Worm (Caenorhabditis elegans) whole organism, young adult: ENCODE results near the gene C07B5.8.

Experiments
- B0019.2 ChIP-seq: fragments of 200-800 bp; sonication (Bioruptor generic); conservative IDR thresholded peaks from 2 replicates; pipeline ENCODE4 v1.3.6; 2022; ENCODE audit warnings: missing genetic modification reagents, missing genetic modification characterization, missing compliant biosample characterization
- B0035.1 ChIP-seq: sonication (generic microtip); optimal IDR thresholded peaks from 2 replicates; lab custom pipeline; 2016; ENCODE audit warnings: missing genetic modification characterization, mild to moderate bottlenecking, missing compliant biosample characterization, missing genotype, missing genetic modification reagents
- B0336.3 ChIP-seq: fragments of 200-800 bp; sonication (Bioruptor generic); IDR thresholded peaks from 2 replicates; pipeline ENCODE4 v1.3.6; 2022; ENCODE audit warnings: missing genetic modification characterization, missing compliant biosample characterization
- F10E7.11 ChIP-seq: sonication (generic microtip); optimal IDR thresholded peaks from 2 replicates; lab custom pipeline; 2017; ENCODE audit warnings: mild to moderate bottlenecking, missing genetic modification characterization, moderate library complexity, missing compliant biosample characterization
- F23B12.7 ChIP-seq: sonication (generic microtip); optimal IDR thresholded peaks from 2 replicates; lab custom pipeline; 2017; ENCODE audit warnings: missing genetic modification characterization, mild to moderate bottlenecking, missing compliant biosample characterization, antibody characterized with exemption, moderate library complexity; ENCODE audit not compliant: insufficient read depth
- F37B4.10 ChIP-seq: fragments of 200-800 bp; sonication (Bioruptor generic); IDR thresholded peaks from 2 replicates; pipeline ENCODE4 v1.3.6; 2022; ENCODE audit warnings: missing genetic modification characterization, missing compliant biosample characterization
- F39B2.1 ChIP-seq: fragments of 200-800 bp; sonication (Bioruptor generic); IDR thresholded peaks from 2 replicates; pipeline ENCODE4 v1.3.6; 2022; ENCODE audit warnings: missing genetic modification reagents, missing genetic modification characterization, missing compliant biosample characterization
- F49E8.2 ChIP-seq: sonication (generic microtip); optimal IDR thresholded peaks from 3 replicates; lab custom pipeline; 2017; ENCODE audit warnings: missing genetic modification characterization, mild to moderate bottlenecking, missing compliant biosample characterization, antibody characterized with exemption, moderate library complexity; ENCODE audit not compliant: insufficient read depth
- T26A5.8 ChIP-seq: sonication (generic microtip); optimal IDR thresholded peaks from 2 replicates; lab custom pipeline; 2016; ENCODE audit warnings: missing genetic modification characterization, missing compliant biosample characterization
- Y53F4B.3 ChIP-seq: fragments of 200-800 bp; sonication (Bioruptor generic); IDR thresholded peaks from 2 replicates; pipeline ENCODE4 v1.3.6; 2022; ENCODE audit warnings: missing genetic modification reagents, missing genetic modification characterization, missing compliant biosample characterization
- Y53G8AR.9 ChIP-seq: fragments of 200-800 bp; sonication (Bioruptor generic); conservative IDR thresholded peaks from 2 replicates; pipeline ENCODE4 v1.3.6; 2022; ENCODE audit warnings: missing genetic modification reagents, missing genetic modification characterization, missing compliant biosample characterization
- Y56A3A.18 ChIP-seq: fragments of 200-800 bp; sonication (Bioruptor generic); IDR thresholded peaks from 2 replicates; pipeline ENCODE4 v1.3.6; 2022; ENCODE audit warnings: missing genetic modification reagents, missing genetic modification characterization, missing compliant biosample characterization
- ZK185.1 ChIP-seq: sonication (generic microtip); optimal IDR thresholded peaks from 2 replicates; lab custom pipeline; 2016; ENCODE audit warnings: mild to moderate bottlenecking, missing genetic modification characterization, missing compliant biosample characterization; ENCODE audit not compliant: poor library complexity, severe bottlenecking
- atf-7 ChIP-seq: sonication (generic microtip); optimal IDR thresholded peaks from 2 replicates; lab custom pipeline; 2017; ENCODE audit warnings: mild to moderate bottlenecking, missing genetic modification characterization, missing compliant biosample characterization
- attf-3 ChIP-seq: fragments of 200-800 bp; sonication (Bioruptor generic); conservative IDR thresholded peaks from 2 replicates; pipeline ENCODE4 v1.3.6; 2022; ENCODE audit warnings: missing genetic modification reagents, missing genetic modification characterization, missing compliant biosample characterization
- attf-5 ChIP-seq: fragments of 200-800 bp; sonication (Bioruptor generic); optimal IDR thresholded peaks from 2 replicates; lab custom pipeline; 2018; ENCODE audit warnings: mild to moderate bottlenecking, missing genetic modification characterization, missing compliant biosample characterization
- bed-1 ChIP-seq: fragments of 200-800 bp; sonication (Bioruptor generic); IDR thresholded peaks from 2 replicates; pipeline ENCODE4 v1.3.6; 2022; ENCODE audit warnings: missing genetic modification reagents, missing genetic modification characterization, missing compliant biosample characterization
- cebp-1 ChIP-seq, 2 experiments: fragments of 200-800 bp in 1 of 2; sonication (Bioruptor generic) in 1 of 2; sonication (generic microtip) in 1 of 2; IDR thresholded peaks in 1 of 2; optimal IDR thresholded peaks in 1 of 2; 2 replicates each; pipeline versions ENCODE4 v1.3.6 to Lab custom; 2017 to 2022; ENCODE audit warnings: missing compliant biosample characterization in 2 of 2, missing genetic modification characterization in 2 of 2, mild to moderate bottlenecking in 1 of 2, missing genetic modification reagents in 1 of 2, moderate library complexity in 1 of 2
- cebp-2 ChIP-seq: fragments of 200-800 bp; sonication (Bioruptor generic); IDR thresholded peaks from 2 replicates; pipeline ENCODE4 v1.3.6; 2022; ENCODE audit warnings: missing genetic modification characterization, missing compliant biosample characterization
- ceh-40 ChIP-seq: fragments of 200-800 bp; sonication (Bioruptor generic); IDR thresholded peaks from 2 replicates; pipeline ENCODE4 v1.3.6; 2022; ENCODE audit warnings: missing genetic modification characterization, missing compliant biosample characterization
- chd-7 ChIP-seq: sonication (generic microtip); optimal IDR thresholded peaks from 2 replicates; lab custom pipeline; 2016; ENCODE audit warnings: mild to moderate bottlenecking, missing genetic modification characterization, moderate library complexity, missing compliant biosample characterization
- die-1 ChIP-seq: sonication (generic microtip); optimal IDR thresholded peaks from 2 replicates; lab custom pipeline; 2016; ENCODE audit warnings: missing genotype, mild to moderate bottlenecking, missing genetic modification characterization, missing compliant biosample characterization
- dox-1 ChIP-seq: fragments of 200-800 bp; sonication (Bioruptor generic); IDR thresholded peaks from 2 replicates; pipeline ENCODE4 v1.3.6; 2022; ENCODE audit warnings: missing genetic modification reagents, missing genetic modification characterization, missing compliant biosample characterization
- dpff-1 ChIP-seq: sonication (generic microtip); optimal IDR thresholded peaks from 2 replicates; lab custom pipeline; 2017; ENCODE audit warnings: mild to moderate bottlenecking, missing genetic modification characterization, missing compliant biosample characterization
- egl-18 ChIP-seq: fragments of 200-800 bp; sonication (Bioruptor generic); IDR thresholded peaks from 2 replicates; pipeline ENCODE4 v1.3.6; 2022; ENCODE audit warnings: missing genetic modification reagents, missing genetic modification characterization, missing compliant biosample characterization
- egl-44 ChIP-seq: fragments of 200-800 bp; sonication (Bioruptor generic); IDR thresholded peaks from 2 replicates; pipeline ENCODE4 v1.3.6; 2022; ENCODE audit warnings: missing genetic modification reagents, missing genetic modification characterization, missing compliant biosample characterization
- fkh-3 ChIP-seq: sonication (generic microtip); optimal IDR thresholded peaks from 2 replicates; lab custom pipeline; 2016; ENCODE audit warnings: mild to moderate bottlenecking, missing genetic modification characterization, missing compliant biosample characterization
- hlh-12 ChIP-seq: sonication (generic microtip); optimal IDR thresholded peaks from 2 replicates; lab custom pipeline; 2016; ENCODE audit warnings: missing genetic modification characterization, missing compliant biosample characterization
- lag-1 ChIP-seq: fragments of 200-800 bp; sonication (Bioruptor generic); IDR thresholded peaks from 2 replicates; pipeline ENCODE4 v1.3.6; 2022; ENCODE audit warnings: missing genetic modification reagents, missing genetic modification characterization, missing compliant biosample characterization
- let-526 ChIP-seq: fragments of 200-800 bp; sonication (Bioruptor generic); IDR thresholded peaks from 2 replicates; pipeline ENCODE4 v1.3.6; 2022; ENCODE audit warnings: missing genetic modification reagents, missing genetic modification characterization, missing compliant biosample characterization
- lin-54 ChIP-seq: fragments of 200-800 bp; sonication (Bioruptor generic); optimal IDR thresholded peaks from 2 replicates; lab custom pipeline; 2018; ENCODE audit warnings: mild to moderate bottlenecking, missing genetic modification characterization, missing compliant biosample characterization
- lsl-1 ChIP-seq: fragments of 200-800 bp; sonication (Bioruptor generic); optimal IDR thresholded peaks from 2 replicates; lab custom pipeline; 2018; ENCODE audit warnings: mild to moderate bottlenecking, missing genetic modification characterization, moderate library complexity, missing compliant biosample characterization
- lsy-27 ChIP-seq: sonication (generic microtip); optimal IDR thresholded peaks from 2 replicates; lab custom pipeline; 2017; ENCODE audit warnings: missing genetic modification characterization, mild to moderate bottlenecking, missing compliant biosample characterization, antibody characterized with exemption, missing genotype, borderline replicate concordance; ENCODE audit not compliant: insufficient read depth
- madf-3 ChIP-seq: fragments of 200-800 bp; sonication (Bioruptor generic); IDR thresholded peaks from 2 replicates; pipeline ENCODE4 v1.3.6; 2022; ENCODE audit warnings: missing genetic modification reagents, missing genetic modification characterization, missing compliant biosample characterization
- mcd-1 ChIP-seq: fragments of 200-800 bp; sonication (Bioruptor generic); IDR thresholded peaks from 2 replicates; pipeline ENCODE4 v1.3.6; 2022; ENCODE audit warnings: missing genetic modification reagents, missing genetic modification characterization, missing compliant biosample characterization
- nfya-1 ChIP-seq: sonication (generic microtip); optimal IDR thresholded peaks from 2 replicates; lab custom pipeline; 2017; ENCODE audit warnings: antibody characterized with exemption, missing compliant biosample characterization, missing genetic modification characterization, borderline replicate concordance; ENCODE audit not compliant: insufficient read depth
- nhr-120 ChIP-seq: fragments of 200-800 bp; sonication (Bioruptor generic); IDR thresholded peaks from 2 replicates; pipeline ENCODE4 v1.3.6; 2022; ENCODE audit warnings: missing genetic modification characterization, missing compliant biosample characterization
- nhr-90 ChIP-seq: sonication (generic microtip); optimal IDR thresholded peaks from 2 replicates; lab custom pipeline; 2016; ENCODE audit warnings: missing genotype, mild to moderate bottlenecking, missing genetic modification characterization, missing compliant biosample characterization
- pbrm-1 ChIP-seq: fragments of 200-800 bp; sonication (Bioruptor generic); IDR thresholded peaks from 2 replicates; pipeline ENCODE4 v1.3.6; 2022; ENCODE audit warnings: missing genetic modification reagents, missing genetic modification characterization, missing compliant biosample characterization
- snpc-1.1 ChIP-seq: sonication (generic microtip); optimal IDR thresholded peaks from 2 replicates; lab custom pipeline; 2017; ENCODE audit warnings: missing genetic modification characterization, mild to moderate bottlenecking, missing compliant biosample characterization, antibody characterized with exemption, moderate library complexity, missing genotype, missing genetic modification reagents; ENCODE audit not compliant: insufficient read depth
- snpc-3.4 ChIP-seq: sonication (generic microtip); optimal IDR thresholded peaks from 2 replicates; lab custom pipeline; 2017; ENCODE audit warnings: missing genetic modification characterization, mild to moderate bottlenecking, missing compliant biosample characterization, antibody characterized with exemption, moderate library complexity, missing genotype, missing genetic modification reagents
- xnd-1 ChIP-seq: sonication (generic microtip); optimal IDR thresholded peaks from 2 replicates; lab custom pipeline; 2016; ENCODE audit warnings: missing genotype, missing genetic modification reagents, missing genetic modification characterization, missing compliant biosample characterization
- zfh-2 ChIP-seq: fragments of 200-800 bp; sonication (Bioruptor generic); conservative IDR thresholded peaks from 2 replicates; pipeline ENCODE4 v1.3.6; 2022; ENCODE audit warnings: missing genetic modification reagents, missing genetic modification characterization, missing compliant biosample characterization
- zim-3 ChIP-seq: sonication (generic microtip); optimal IDR thresholded peaks from 2 replicates; lab custom pipeline; 2017; ENCODE audit warnings: mild to moderate bottlenecking, missing genetic modification characterization, moderate library complexity, missing compliant biosample characterization
- ztf-18 ChIP-seq: sonication (generic microtip); optimal IDR thresholded peaks from 2 replicates; lab custom pipeline; 2016; ENCODE audit warnings: missing genotype, mild to moderate bottlenecking, missing genetic modification characterization, missing compliant biosample characterization
- ztf-22 ChIP-seq: fragments of 200-800 bp; sonication (Bioruptor generic); optimal IDR thresholded peaks from 2 replicates; lab custom pipeline; 2018; ENCODE audit warnings: mild to moderate bottlenecking, missing genetic modification characterization, moderate library complexity, missing compliant biosample characterization
- ztf-3 ChIP-seq: fragments of 200-800 bp; sonication (Bioruptor generic); optimal IDR thresholded peaks from 2 replicates; lab custom pipeline; 2018; ENCODE audit warnings: mild to moderate bottlenecking, missing genetic modification characterization, missing compliant biosample characterization

The C07B5.8 gene

ce11 chrX:9543352-9543751 is 6.8 kb upstream of the C07B5.8 start, which contains the start of gene F49E2.5:
Gene F49E2.5, plus strand, starts transcription at chrX:9543652.
- TF ChIP-seq nfya-1 (tag; lab: Kevin White, UChicago) (no peak), bed-1 (GFP tag; lab: Robert Waterston, UW) (no peak), F49E8.2 (tag; lab: Kevin White, UChicago) (no peak), F39B2.1 (GFP tag; lab: Robert Waterston, UW) (no peak), nhr-120 (GFP tag; lab: Robert Waterston, UW) (no peak), fkh-3 (tag; lab: Kevin White, UChicago) (no peak), ceh-40 (GFP tag; lab: Robert Waterston, UW) (no peak), lsy-27 (no peak), zim-3 (no peak), Y56A3A.18 (GFP tag; lab: Robert Waterston, UW) (no peak), Y53F4B.3 (GFP tag; lab: Robert Waterston, UW) (no peak), T26A5.8 (tag; lab: Kevin White, UChicago) (no peak), F10E7.11 (tag; lab: Kevin White, UChicago) (no peak), snpc-3.4 (no peak), attf-3 (GFP tag; lab: Robert Waterston, UW) (no peak), attf-5 (GFP tag; lab: Kevin White, UChicago) (no peak), die-1 (tag; lab: Kevin White, UChicago) (no peak), F37B4.10 (no peak)

DNA sequence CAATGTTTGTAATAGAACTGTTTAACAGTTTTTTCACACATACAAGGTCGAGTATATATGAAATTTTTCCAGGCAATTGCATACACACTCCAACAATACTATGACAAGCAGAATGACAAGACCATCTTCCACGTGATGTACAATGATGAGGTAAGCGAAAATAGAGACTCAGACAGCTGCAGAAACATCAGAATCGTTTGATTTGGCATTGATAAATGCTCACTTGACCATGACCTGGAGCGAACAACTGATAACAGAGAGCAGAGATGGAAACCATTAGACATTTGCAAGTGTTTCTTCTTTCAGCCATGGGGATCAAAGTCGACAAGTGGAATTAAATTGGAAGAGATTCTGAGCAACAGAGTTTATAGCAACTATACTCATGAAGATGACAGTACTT is 3.9 kb upstream of the C07B5.8 start:
- TF ChIP-seq xnd-1 (tag; lab: Kevin White, UChicago) = no peak
- TF ChIP-seq cebp-1 (GFP tag; IDR thresholded peaks at IDR 0.05; lab: Robert Waterston, UW) = no peak
- peak; percentile 43 for TF ChIP-seq cebp-1 (tag; optimal IDR thresholded peaks at IDR 0.05; lab: Kevin White, UChicago)
- TF ChIP-seq dox-1 = peak; percentile 66
- TF ChIP-seq bed-1 (GFP tag; lab: Robert Waterston, UW) = no peak
- TF ChIP-seq zfh-2 (GFP tag; lab: Robert Waterston, UW) = no peak
- TF ChIP-seq T26A5.8 (tag; lab: Kevin White, UChicago) = no peak
- no peak for TF ChIP-seq lin-54 (GFP tag; lab: Kevin White, UChicago)
- no peak for TF ChIP-seq hlh-12 (tag; lab: Kevin White, UChicago)
- no peak for TF ChIP-seq ztf-18
- no peak for TF ChIP-seq B0019.2 (GFP tag; lab: Robert Waterston, UW)
- TF ChIP-seq lsl-1 (GFP tag; lab: Kevin White, UChicago) = no peak
- peak; percentile 54 for TF ChIP-seq atf-7
- peak; percentile 33; the same call in 1 of the 2 replicates for TF ChIP-seq B0336.3 (GFP tag; lab: Robert Waterston, UW)
- no peak for TF ChIP-seq attf-5 (GFP tag; lab: Kevin White, UChicago)
- TF ChIP-seq nhr-90 (tag; lab: Kevin White, UChicago) = no peak
- TF ChIP-seq cebp-2 = no peak
- no peak for TF ChIP-seq ztf-22 (GFP tag; lab: Kevin White, UChicago)
- no peak for TF ChIP-seq ztf-3 (GFP tag; lab: Kevin White, UChicago)
- TF ChIP-seq snpc-1.1 (tag; lab: Kevin White, UChicago) = no peak
- TF ChIP-seq egl-18 (GFP tag; lab: Robert Waterston, UW) = no peak
- TF ChIP-seq madf-3 (GFP tag; lab: Robert Waterston, UW) = no peak
- no peak for TF ChIP-seq pbrm-1 (GFP tag; lab: Robert Waterston, UW)
- TF ChIP-seq let-526 (GFP tag; lab: Robert Waterston, UW) = no peak
- TF ChIP-seq lag-1 (GFP tag; lab: Robert Waterston, UW) = no peak
- TF ChIP-seq F23B12.7 = no peak
- TF ChIP-seq attf-3 (GFP tag; lab: Robert Waterston, UW) = no peak
- TF ChIP-seq dpff-1 (tag; lab: Kevin White, UChicago) = no peak
- no peak for TF ChIP-seq chd-7 (tag; lab: Kevin White, UChicago)
- no peak for TF ChIP-seq egl-44 (GFP tag; lab: Robert Waterston, UW)
- no peak for TF ChIP-seq Y53G8AR.9
- TF ChIP-seq ZK185.1 (tag; lab: Kevin White, UChicago) = no peak
- TF ChIP-seq B0035.1 (tag; lab: Kevin White, UChicago) = no peak
- no peak for TF ChIP-seq mcd-1 (GFP tag; lab: Robert Waterston, UW)
